Fruit fly (Drosophila melanogaster) whole organism, wandering third instar larva: ENCODE data around the gene CG7006.

Experiments
- Abd-B ChIP-seq: fragments of >200 bp; optimal IDR thresholded peaks from 2 replicates; lab custom pipeline; 2017; ENCODE audit warnings: missing biosample characterization, missing genetic modification characterization
- CG32264 ChIP-seq: fragments of 200-800 bp; sonication (Bioruptor generic); optimal IDR thresholded peaks from 2 replicates; lab custom pipeline; 2016; ENCODE audit warnings: missing biosample characterization, missing genetic modification characterization
- CG9705 ChIP-seq: fragments of 200-800 bp; sonication (Bioruptor generic); optimal IDR thresholded peaks from 2 replicates; lab custom pipeline; 2018; ENCODE audit warnings: missing biosample characterization, mild to moderate bottlenecking, missing genetic modification characterization
- CrebA ChIP-seq: fragments of 200-800 bp; sonication (Bioruptor generic); optimal IDR thresholded peaks from 2 replicates; lab custom pipeline; 2016; ENCODE audit warnings: missing biosample characterization, mild to moderate bottlenecking, missing genetic modification characterization, borderline replicate concordance
- Dfd ChIP-seq: fragments of >200 bp; optimal IDR thresholded peaks from 2 replicates; lab custom pipeline; 2017; ENCODE audit warnings: missing biosample characterization, missing genetic modification characterization
- Dif ChIP-seq: fragments of 200-275, 200-300 bp; sonication (Bioruptor generic); optimal IDR thresholded peaks from 2 replicates; lab custom pipeline; 2018; ENCODE audit warnings: missing biosample characterization, missing genetic modification characterization; ENCODE audit not compliant: partially characterized antibody
- GATAd ChIP-seq: sonication (Bioruptor generic); optimal IDR thresholded peaks from 2 replicates; lab custom pipeline; 2016; ENCODE audit warnings: missing biosample characterization, missing genetic modification characterization
- HLH106 ChIP-seq: fragments of 200-800 bp; optimal IDR thresholded peaks from 3 replicates; lab custom pipeline; 2019; ENCODE audit warnings: missing biosample characterization, mild to moderate bottlenecking, missing genetic modification characterization, moderate library complexity
- Hnf4 ChIP-seq: fragments of 200-800 bp; sonication (Bioruptor generic); optimal IDR thresholded peaks from 2 replicates; lab custom pipeline; 2016; ENCODE audit warnings: missing biosample characterization, mild to moderate bottlenecking, missing genetic modification characterization
- Hr78 ChIP-seq: fragments of >200 bp; optimal IDR thresholded peaks from 2 replicates; lab custom pipeline; 2017; ENCODE audit warnings: missing biosample characterization, missing genetic modification characterization
- Hr83 ChIP-seq: fragments of 200-300 bp; sonication (Bioruptor generic); optimal IDR thresholded peaks from 2 replicates; lab custom pipeline; 2016; ENCODE audit warnings: missing biosample characterization, mild to moderate bottlenecking, missing genetic modification characterization, moderate library complexity; ENCODE audit not compliant: poor library complexity, severe bottlenecking
- Jra ChIP-seq: sonication (Bioruptor generic); optimal IDR thresholded peaks from 2 replicates; lab custom pipeline; 2016; ENCODE audit warnings: missing biosample characterization, missing genetic modification characterization
- Mio ChIP-seq: sonication (Bioruptor generic); optimal IDR thresholded peaks from 2 replicates; lab custom pipeline; 2016; ENCODE audit warnings: missing biosample characterization, missing genetic modification characterization
- Myc ChIP-seq: fragments of >200 bp; optimal IDR thresholded peaks from 2 replicates; lab custom pipeline; 2017
- N ChIP-seq: fragments of >200 bp; optimal IDR thresholded peaks from 2 replicates; lab custom pipeline; 2018; ENCODE audit warnings: missing biosample characterization, missing external identifiers, missing genetic modification characterization
- OdsH ChIP-seq: fragments of 200-800 bp; sonication (Bioruptor generic); optimal IDR thresholded peaks from 2 replicates; lab custom pipeline; 2016; ENCODE audit warnings: missing biosample characterization, mild to moderate bottlenecking, missing genetic modification characterization
- Rel ChIP-seq, 2 experiments: fragments of 200-800 bp; sonication (Bioruptor generic) in 1 of 2; optimal IDR thresholded peaks; 2 replicates in 1 of 2; 3 replicates in 1 of 2; lab custom pipeline; 2016 to 2019; ENCODE audit warnings: mild to moderate bottlenecking in 2 of 2, missing biosample characterization in 2 of 2, missing genetic modification characterization in 2 of 2, moderate library complexity in 1 of 2
- Sp1 ChIP-seq: fragments of 200-800 bp; sonication (Bioruptor generic); optimal IDR thresholded peaks from 3 replicates; lab custom pipeline; 2019; ENCODE audit warnings: missing biosample characterization, mild to moderate bottlenecking, missing genetic modification characterization, moderate library complexity
- Vsx2 ChIP-seq: fragments of 200-300, 225-300 bp; sonication (Bioruptor generic); optimal IDR thresholded peaks from 2 replicates; lab custom pipeline; 2018; ENCODE audit warnings: missing biosample characterization, missing genetic modification characterization; ENCODE audit not compliant: partially characterized antibody
- br ChIP-seq: fragments of 200-800 bp; sonication (Bioruptor generic); optimal IDR thresholded peaks from 2 replicates; lab custom pipeline; 2016; ENCODE audit warnings: missing biosample characterization, missing genetic modification characterization
- brk ChIP-seq: fragments of 200-800 bp; sonication (Bioruptor generic); optimal IDR thresholded peaks from 2 replicates; lab custom pipeline; 2016; ENCODE audit warnings: missing biosample characterization, mild to moderate bottlenecking, missing genetic modification characterization
- dl ChIP-seq, 2 experiments: fragments of 175-275, 200-275 bp in 1 of 2; fragments of 200-275 bp in 1 of 2; sonication (Bioruptor generic); optimal IDR thresholded peaks; lab custom pipeline; 2018; ENCODE audit warnings: mild to moderate bottlenecking in 2 of 2, missing biosample characterization in 2 of 2, missing genetic modification characterization in 2 of 2, moderate library complexity in 2 of 2; ENCODE audit not compliant: partially characterized antibody in 2 of 2, insufficient read depth in 1 of 2
- dmrt93B ChIP-seq: fragments of 200-800 bp; sonication (Bioruptor generic); optimal IDR thresholded peaks from 2 replicates; lab custom pipeline; 2018; ENCODE audit warnings: missing biosample characterization, mild to moderate bottlenecking, missing genetic modification characterization
- dsf ChIP-seq: sonication (Bioruptor generic); optimal IDR thresholded peaks from 2 replicates; lab custom pipeline; 2016; ENCODE audit warnings: missing biosample characterization, missing genetic modification characterization, borderline replicate concordance
- ey ChIP-seq: fragments of 200-800 bp; sonication (Bioruptor generic); optimal IDR thresholded peaks from 2 replicates; lab custom pipeline; 2016; ENCODE audit warnings: missing biosample characterization, missing genetic modification characterization
- foxo ChIP-seq, 2 experiments: fragments of 200-800 bp; sonication (Bioruptor generic); optimal IDR thresholded peaks; 2 replicates in 1 of 2; 3 replicates in 1 of 2; lab custom pipeline; 2016 to 2017; ENCODE audit warnings: missing biosample characterization in 2 of 2, missing genetic modification characterization in 2 of 2
- fru ChIP-seq: fragments of 200-800 bp; sonication (Bioruptor generic); optimal IDR thresholded peaks from 3 replicates; lab custom pipeline; 2016; ENCODE audit warnings: missing biosample characterization, mild to moderate bottlenecking, missing genetic modification characterization
- h ChIP-seq: fragments of 200-800 bp; sonication (Bioruptor generic); optimal IDR thresholded peaks from 3 replicates; lab custom pipeline; 2016; ENCODE audit warnings: missing biosample characterization, mild to moderate bottlenecking, missing genetic modification characterization
- jim ChIP-seq: fragments of 175-275, 200-325 bp; sonication (Bioruptor generic); optimal IDR thresholded peaks from 2 replicates; lab custom pipeline; 2016; ENCODE audit warnings: missing biosample characterization, mild to moderate bottlenecking, missing genetic modification characterization
- lola ChIP-seq: fragments of >200 bp; optimal IDR thresholded peaks from 2 replicates; lab custom pipeline; 2017; ENCODE audit warnings: missing biosample characterization, missing genetic modification characterization
- pan ChIP-seq: fragments of >200 bp; optimal IDR thresholded peaks from 2 replicates; lab custom pipeline; 2017
- psq ChIP-seq: fragments of 200-800 bp; sonication (Bioruptor generic); optimal IDR thresholded peaks from 3 replicates; lab custom pipeline; 2017; ENCODE audit warnings: missing biosample characterization, mild to moderate bottlenecking, missing genetic modification characterization, moderate library complexity
- rgr ChIP-seq: fragments of 200-800 bp; sonication (Bioruptor generic); optimal IDR thresholded peaks from 3 replicates; lab custom pipeline; 2016; ENCODE audit warnings: missing biosample characterization, mild to moderate bottlenecking, missing genetic modification characterization
- sage ChIP-seq: fragments of 200-800 bp; sonication (Bioruptor generic); optimal IDR thresholded peaks from 2 replicates; lab custom pipeline; 2016; ENCODE audit warnings: missing biosample characterization, mild to moderate bottlenecking, missing genetic modification characterization
- sv ChIP-seq: fragments of 200-800 bp; sonication (Bioruptor generic); optimal IDR thresholded peaks from 3 replicates; lab custom pipeline; 2016; ENCODE audit warnings: missing biosample characterization, missing genetic modification characterization
- tai ChIP-seq: sonication (Bioruptor generic); optimal IDR thresholded peaks from 2 replicates; lab custom pipeline; 2016; ENCODE audit warnings: missing biosample characterization, missing genetic modification characterization
- usp ChIP-seq: fragments of >200 bp; optimal IDR thresholded peaks from 2 replicates; lab custom pipeline; 2017; ENCODE audit warnings: missing biosample characterization, missing genetic modification characterization
- woc ChIP-seq: sonication (Bioruptor generic); optimal IDR thresholded peaks from 2 replicates; lab custom pipeline; 2016; ENCODE audit warnings: missing biosample characterization, mild to moderate bottlenecking, missing genetic modification characterization

The CG7006 gene

dm6 chr3R:24809576-24810279 lies 40.7 kb upstream of the CG7006 start:
- TF ChIP-seq OdsH (peak; percentile 64), Dif (GFP tag; lab: Kevin White, UChicago) (no peak), sage (GFP tag; lab: Kevin White, UChicago) (no peak), ey (GFP tag; lab: Kevin White, UChicago) (no peak), dl (GFP tag; optimal IDR thresholded peaks at IDR 0.05; lab: Kevin White, UChicago; ENCODE audit: insufficient read depth in 1 of 2, partially characterized antibody in 2 of 2) (no peak), h (GFP tag; lab: Kevin White, UChicago) (peak; percentile 72), rgr (peak; percentile 79), Sp1 (GFP tag; lab: Kevin White, UChicago) (no peak), Vsx2 (GFP tag; lab: Kevin White, UChicago) (no peak), CrebA (no peak), Rel (GFP tag; optimal IDR thresholded peaks at IDR 0.05; lab: Kevin White, UChicago) (no peak), Rel (tag; optimal IDR thresholded peaks at IDR 0.05; lab: Kevin White, UChicago) (no peak), CG32264 (peak; percentile 6), brk (GFP tag; lab: Kevin White, UChicago) (no peak), Dfd (no peak), Hnf4 (GFP tag; lab: Kevin White, UChicago) (no peak), CG9705 (GFP tag; lab: Kevin White, UChicago) (no peak), N (GFP tag; lab: Kevin White, UChicago) (no peak), jim (GFP tag; lab: Kevin White, UChicago) (no peak), sv (GFP tag; lab: Kevin White, UChicago) (peak; percentile 35), psq (GFP tag; lab: Kevin White, UChicago) (no peak), Hr83 (peak; percentile 89), dmrt93B (no peak), dsf (GFP tag; lab: Kevin White, UChicago) (no peak), tai (GFP tag; lab: Kevin White, UChicago) (no peak), HLH106 (no peak), woc (GFP tag; lab: Kevin White, UChicago) (no peak), GATAd (GFP tag; lab: Kevin White, UChicago) (no peak), Myc (lab: Kevin White, UChicago) (no peak), Abd-B (GFP tag; lab: Kevin White, UChicago) (no peak), foxo (GFP tag; optimal IDR thresholded peaks at IDR 0.05; lab: Kevin White, UChicago) (no peak), br (GFP tag; lab: Kevin White, UChicago) (peak; percentile 16), lola (GFP tag; lab: Kevin White, UChicago) (no peak), Jra (GFP tag; lab: Kevin White, UChicago) (no peak), usp (GFP tag; lab: Kevin White, UChicago) (no peak), pan (no peak), Hr78 (GFP tag; lab: Kevin White, UChicago) (no peak), Mio (GFP tag; lab: Kevin White, UChicago) (no peak), fru (GFP tag; lab: Kevin White, UChicago) (no peak)

dm6 chr3R:24810844-24811625 lies 39.4 kb upstream of the CG7006 start:
- TF ChIP-seq woc (GFP tag; lab: Kevin White, UChicago) (peak; percentile 73), usp (GFP tag; lab: Kevin White, UChicago) (no peak), psq (GFP tag; lab: Kevin White, UChicago) (peak; percentile 85), tai (GFP tag; lab: Kevin White, UChicago) (peak; percentile 91), h (GFP tag; lab: Kevin White, UChicago) (peak; percentile 97), Vsx2 (GFP tag; lab: Kevin White, UChicago) (no peak), GATAd (GFP tag; lab: Kevin White, UChicago) (peak; percentile 78), CG32264 (peak; percentile 83), Mio (GFP tag; lab: Kevin White, UChicago) (peak; percentile 66), pan (no peak), HLH106 (peak; percentile 91), N (GFP tag; lab: Kevin White, UChicago) (no peak), dmrt93B (peak; percentile 81), Hr78 (GFP tag; lab: Kevin White, UChicago) (no peak), CrebA (no peak), Hnf4 (GFP tag; lab: Kevin White, UChicago) (peak; percentile 94), Dif (GFP tag; lab: Kevin White, UChicago) (no peak), Sp1 (GFP tag; lab: Kevin White, UChicago) (peak; percentile 89), CG9705 (GFP tag; lab: Kevin White, UChicago) (peak; percentile 41), rgr (peak; percentile 96), Rel (GFP tag; optimal IDR thresholded peaks at IDR 0.05; lab: Kevin White, UChicago) (peak; percentile 4), Rel (tag; optimal IDR thresholded peaks at IDR 0.05; lab: Kevin White, UChicago) (peak; percentile 65), sv (GFP tag; lab: Kevin White, UChicago) (peak; percentile 88), foxo (GFP tag; optimal IDR thresholded peaks at IDR 0.05; lab: Kevin White, UChicago) (peak; percentile 87 to 95), Hr83 (peak; percentile 58), dl (GFP tag; optimal IDR thresholded peaks at IDR 0.05; lab: Kevin White, UChicago; ENCODE audit: insufficient read depth in 1 of 2, partially characterized antibody in 2 of 2) (no peak), br (GFP tag; lab: Kevin White, UChicago) (peak; percentile 94), brk (GFP tag; lab: Kevin White, UChicago) (peak; percentile 74), dsf (GFP tag; lab: Kevin White, UChicago) (peak; percentile 61), OdsH (peak; percentile 94), sage (GFP tag; lab: Kevin White, UChicago) (peak; percentile 58), Abd-B (GFP tag; lab: Kevin White, UChicago) (no peak), Myc (lab: Kevin White, UChicago) (no peak), Jra (GFP tag; lab: Kevin White, UChicago) (peak; percentile 92), lola (GFP tag; lab: Kevin White, UChicago) (no peak), Dfd (no peak), jim (GFP tag; lab: Kevin White, UChicago) (no peak), fru (GFP tag; lab: Kevin White, UChicago) (peak; percentile 95)
